Worm (Caenorhabditis elegans): ENCODE data around the gene syd-1.

- no peak for TF ChIP-seq nhr-237 (tag; optimal IDR thresholded peaks at IDR 0.05)
- TF ChIP-seq bed-3 (GFP tag; optimal IDR thresholded peaks at IDR 0.05), result no peak
These were observed 1.5 kb downstream of the syd-1 start for ce11 chrII:7593227-7593626.

All from whole organism, mixed stage, embryonic.